Worm (Caenorhabditis elegans) whole organism, young adult: Measurements from ENCODE around the gene C53D6.4.

Experiments
- T07F8.4 ChIP-seq: sonication (generic microtip); optimal IDR thresholded peaks from 2 replicates; lab custom pipeline; 2016; ENCODE audit warnings: mild to moderate bottlenecking, missing genetic modification characterization, moderate library complexity, missing compliant biosample characterization
- ama-1 ChIP-seq, 3 experiments: fragments of 150-350 bp in 1 of 3; sonication (generic microtip) in 2 of 3; optimal IDR thresholded peaks; 2 replicates each; lab custom pipeline; 2014 to 2018; ENCODE audit warnings: missing biosample characterization in 2 of 3, missing genetic modification characterization in 2 of 3, missing genetic modification reagents in 2 of 3
- mxl-1 ChIP-seq: sonication (generic microtip); optimal IDR thresholded peaks from 2 replicates; lab custom pipeline; 2016; ENCODE audit warnings: missing genetic modification characterization, missing compliant biosample characterization
- nfya-1 ChIP-seq: sonication (generic microtip); optimal IDR thresholded peaks from 2 replicates; lab custom pipeline; 2017; ENCODE audit warnings: antibody characterized with exemption, missing compliant biosample characterization, missing genetic modification characterization, borderline replicate concordance; ENCODE audit not compliant: insufficient read depth
- snpc-4 ChIP-seq, 5 experiments: fragments of 150-350 bp in 1 of 5; sonication (generic microtip) in 4 of 5; optimal IDR thresholded peaks; 2 replicates each; lab custom pipeline; 2014 to 2018; ENCODE audit warnings: missing genetic modification characterization in 5 of 5, missing biosample characterization in 3 of 5, antibody characterized with exemption in 2 of 5, mild to moderate bottlenecking in 2 of 5, missing compliant biosample characterization in 2 of 5, missing genotype in 2 of 5, moderate library complexity in 2 of 5, missing genetic modification reagents in 1 of 5

DNA sequence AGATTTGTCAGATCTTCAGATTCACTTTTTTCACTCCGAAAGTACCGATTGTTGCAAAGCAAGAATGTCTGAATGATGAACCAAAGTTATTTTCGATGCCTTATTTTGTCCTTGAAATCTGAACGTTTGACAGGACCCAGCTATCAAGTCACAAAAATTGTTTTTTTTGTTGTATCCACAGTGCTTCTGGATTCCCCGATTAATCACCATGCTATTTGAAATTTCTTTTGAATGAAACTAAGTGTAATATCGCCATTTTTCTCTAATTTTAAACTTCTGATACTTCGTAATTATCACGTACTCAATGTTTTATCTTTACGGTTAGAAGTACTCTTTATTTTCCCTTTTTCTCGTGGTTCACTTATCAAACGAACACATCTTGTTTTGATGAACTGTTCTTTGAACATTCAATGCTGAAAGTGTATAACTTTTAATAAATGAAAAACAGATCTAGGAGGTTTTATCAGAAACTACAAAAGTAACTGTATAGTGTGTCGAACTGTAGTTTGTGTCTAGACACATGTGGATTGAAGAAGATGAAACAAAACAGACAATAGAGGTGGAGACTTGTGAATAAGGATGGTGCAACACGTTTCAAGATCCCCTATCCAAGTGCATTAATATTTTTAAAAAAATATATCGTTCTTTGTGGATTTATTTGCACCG is 30.9 kb upstream of the C53D6.4 start:
- no peak for TF ChIP-seq mxl-1 (tag; lab: Kevin White, UChicago)
- TF ChIP-seq ama-1 (optimal IDR thresholded peaks at IDR 0.05; lab: Kevin White, UChicago): no peak
- TF ChIP-seq ama-1 (GFP tag; optimal IDR thresholded peaks at IDR 0.05; lab: Kevin White, UChicago): no peak
- TF ChIP-seq snpc-4 (GFP tag; optimal IDR thresholded peaks at IDR 0.05; lab: Kevin White, UChicago): no peak
- TF ChIP-seq snpc-4 (tag; optimal IDR thresholded peaks at IDR 0.05; lab: Kevin White, UChicago): no peak
- TF ChIP-seq nfya-1 (tag; lab: Kevin White, UChicago): no peak
- TF ChIP-seq T07F8.4: no peak
